Fruit fly (Drosophila melanogaster): ENCODE data around the gene CG14949.

Gene CG14949

DNA sequence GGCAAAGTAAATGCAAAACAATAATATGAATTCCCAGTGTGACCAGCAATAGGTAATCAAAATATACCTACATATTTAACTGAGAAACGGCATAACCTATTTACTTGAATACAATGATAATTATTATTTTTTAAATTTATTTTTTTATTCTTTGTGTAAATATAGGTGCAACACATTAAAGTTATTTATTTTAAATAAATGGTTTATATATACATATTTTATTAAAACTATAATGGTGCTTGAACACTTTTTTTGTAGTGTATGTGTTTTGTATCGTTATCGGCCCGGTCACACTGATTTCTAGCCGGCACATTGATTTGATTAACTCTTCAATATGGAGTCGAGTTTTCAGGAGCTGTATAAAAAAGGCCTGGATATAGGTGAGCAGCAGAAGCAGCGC is 8.6 kb upstream of the CG14949 start, which contains the start of the genes ProRS-m, CG42304 and Snup (continued):
- TF ChIP-seq phol (tag; optimal IDR thresholded peaks at IDR 0.05) (peak; percentile 88), yki (optimal IDR thresholded peaks at IDR 0.05) (no peak), pzg (GFP tag; optimal IDR thresholded peaks at IDR 0.05) (peak; percentile 18), tgo (GFP tag; IDR thresholded peaks at IDR 0.05) (peak; percentile 86), nau (GFP tag; optimal IDR thresholded peaks at IDR 0.05) (no peak), Trl (optimal IDR thresholded peaks at IDR 0.05) (no peak), Trl (GFP tag; optimal IDR thresholded peaks at IDR 0.05) (no peak), CG6654 (GFP tag; optimal IDR thresholded peaks at IDR 0.05) (no peak), CG14860 (GFP tag; IDR thresholded peaks at IDR 0.05; ENCODE audit: partially characterized antibody) (no peak), fd64A (GFP tag; optimal IDR thresholded peaks at IDR 0.05) (no peak), Rx (GFP tag; IDR thresholded peaks at IDR 0.05) (no peak), sr (GFP tag; IDR thresholded peaks at IDR 0.05) (no peak), CG31224 (GFP tag; IDR thresholded peaks at IDR 0.05) (0 out of 2 replicates have a peak, but pooled peaks have one; percentile 19), CG9437 (GFP tag; optimal IDR thresholded peaks at IDR 0.05) (peak; percentile 30), CG7963 (GFP tag; IDR thresholded peaks at IDR 0.05; ENCODE audit: partially characterized antibody) (no peak), ERR (GFP tag; optimal IDR thresholded peaks at IDR 0.05) (no peak), CG30020 (tag; optimal IDR thresholded peaks at IDR 0.05) (no peak), grn (GFP tag; optimal IDR thresholded peaks at IDR 0.05) (no peak), CG2889 (GFP tag; IDR thresholded peaks at IDR 0.05) (no peak), nerfin-2 (GFP tag; IDR thresholded peaks at IDR 0.05; ENCODE audit: partially characterized antibody) (no peak), ato (GFP tag; IDR thresholded peaks at IDR 0.05; ENCODE audit: partially characterized antibody) (no peak), Hsf (GFP tag; optimal IDR thresholded peaks at IDR 0.05) (no peak), CG4854 (GFP tag; optimal IDR thresholded peaks at IDR 0.05) (no peak), CG4328 (GFP tag; optimal IDR thresholded peaks at IDR 0.05) (no peak), run (tag; optimal IDR thresholded peaks at IDR 0.05) (no peak), mam (GFP tag; optimal IDR thresholded peaks at IDR 0.05) (no peak), ken (GFP tag; IDR thresholded peaks at IDR 0.05) (no peak; the same call in 2 of the 3 replicates), CG17912 (GFP tag; optimal IDR thresholded peaks at IDR 0.05) (no peak), Mes4 (GFP tag; optimal IDR thresholded peaks at IDR 0.05) (no peak), CTCF (GFP tag; optimal IDR thresholded peaks at IDR 0.05) (no peak), Myb (GFP tag; optimal IDR thresholded peaks at IDR 0.05) (no peak), Gug (GFP tag; IDR thresholded peaks at IDR 0.05) (no peak; the same call in 3 of the 4 replicates), D19A (tag; optimal IDR thresholded peaks at IDR 0.05) (no peak), CG3847 (GFP tag; IDR thresholded peaks at IDR 0.05) (peak; percentile 44; the same call in 1 of the 2 replicates), CG11504 (tag; optimal IDR thresholded peaks at IDR 0.05) (no peak), CG2116 (GFP tag; optimal IDR thresholded peaks at IDR 0.05) (peak; percentile 41), hth (optimal IDR thresholded peaks at IDR 0.05) (no peak), croc (GFP tag; conservative IDR thresholded peaks at IDR 0.05) (no peak; the same call in 2 of the 3 replicates), B-H1 (GFP tag; IDR thresholded peaks at IDR 0.05) (no peak), gsb-n (tag; optimal IDR thresholded peaks at IDR 0.05) (peak; percentile 73), Usf (GFP tag; optimal IDR thresholded peaks at IDR 0.05) (no peak), CG15514 (GFP tag; optimal IDR thresholded peaks at IDR 0.05) (peak; percentile 15), HmgZ (tag; optimal IDR thresholded peaks at IDR 0.05) (peak; percentile 1), toy (GFP tag; IDR thresholded peaks at IDR 0.05) (no peak), slp2 (GFP tag; optimal IDR thresholded peaks at IDR 0.05) (no peak), knrl (GFP tag; IDR thresholded peaks at IDR 0.05; ENCODE audit: partially characterized antibody) (no peak), slbo (GFP tag; IDR thresholded peaks at IDR 0.05) (peak; percentile 83), slou (GFP tag; optimal IDR thresholded peaks at IDR 0.05) (no peak), klu (GFP tag; IDR thresholded peaks at IDR 0.05) (peak; percentile 47; the same call in 1 of the 2 replicates), Elba2 (GFP tag; optimal IDR thresholded peaks at IDR 0.05) (no peak), Abd-B (GFP tag; optimal IDR thresholded peaks at IDR 0.05) (peak; percentile 60), zen (tag; optimal IDR thresholded peaks at IDR 0.05) (peak; percentile 66), z (GFP tag; IDR thresholded peaks at IDR 0.05) (no peak)
